Worm (Caenorhabditis elegans): Measurements from ENCODE around the gene W01B6.4.

The W01B6.4 gene

ce11 chrIV:10096881-10097280 is 21.6 kb downstream of the W01B6.4 start, which contains the start of gene dis-3:
dis-3 (plus strand) TSS chrIV:10097202.
- TF ChIP-seq pes-1 (GFP tag; IDR thresholded peaks at IDR 0.05) (no peak), hnd-1 (tag; optimal IDR thresholded peaks at IDR 0.05) (no peak)

ce11 chrIV:10110417-10110816 is 35.2 kb downstream of the W01B6.4 start, which contains the start of gene egl-38:
egl-38 (minus strand) TSS chrIV:10110517.
- TF ChIP-seq tbx-11 (GFP tag; IDR thresholded peaks at IDR 0.05) (no peak), tra-4 (tag; optimal IDR thresholded peaks at IDR 0.05) (no peak), ets-7 (tag; optimal IDR thresholded peaks at IDR 0.05) (no peak), ama-1 (optimal IDR thresholded peaks at IDR 0.05) (no peak), flt-1 (GFP tag; IDR thresholded peaks at IDR 0.05) (no peak), hnd-1 (tag; optimal IDR thresholded peaks at IDR 0.05) (no peak), tbx-37 (GFP tag; conservative IDR thresholded peaks at IDR 0.05) (no peak), hmg-4 (GFP tag; optimal IDR thresholded peaks at IDR 0.05) (no peak), ceh-36 (tag; optimal IDR thresholded peaks at IDR 0.05) (no peak), sea-1 (GFP tag; conservative IDR thresholded peaks at IDR 0.05) (no peak), F13C5.2 (tag; optimal IDR thresholded peaks at IDR 0.05) (no peak), hmbx-1 (tag; optimal IDR thresholded peaks at IDR 0.05) (no peak), scrt-1 (GFP tag; IDR thresholded peaks at IDR 0.05) (no peak), B0310.2 (tag; optimal IDR thresholded peaks at IDR 0.05) (no peak)

ce11 chrIV:10110870-10111269 is 35.6 kb downstream of the W01B6.4 start:
- TF ChIP-seq sea-1 (GFP tag; conservative IDR thresholded peaks at IDR 0.05) (no peak), hmg-4 (GFP tag; optimal IDR thresholded peaks at IDR 0.05) (no peak), F13C5.2 (tag; optimal IDR thresholded peaks at IDR 0.05) (no peak), hmbx-1 (tag; optimal IDR thresholded peaks at IDR 0.05) (no peak), ets-7 (tag; optimal IDR thresholded peaks at IDR 0.05) (no peak), scrt-1 (GFP tag; IDR thresholded peaks at IDR 0.05) (no peak), ama-1 (optimal IDR thresholded peaks at IDR 0.05) (no peak), tbx-37 (GFP tag; conservative IDR thresholded peaks at IDR 0.05) (no peak), aly-1 (tag; optimal IDR thresholded peaks at IDR 0.05) (no peak), pes-1 (GFP tag; IDR thresholded peaks at IDR 0.05) (no peak), ceh-36 (tag; optimal IDR thresholded peaks at IDR 0.05) (no peak), B0310.2 (tag; optimal IDR thresholded peaks at IDR 0.05) (no peak)

ce11 chrIV:10111441-10111840 is 36.2 kb downstream of the W01B6.4 start, which contains the start of gene spch-1:
spch-1 (minus strand) TSS chrIV:10111541.
- TF ChIP-seq hmbx-1 (tag; optimal IDR thresholded peaks at IDR 0.05) = no peak
- TF ChIP-seq sea-1 (GFP tag; conservative IDR thresholded peaks at IDR 0.05) = no peak

ce11 chrIV:10112570-10112969 is 37.3 kb downstream of the W01B6.4 start, which contains the start of gene nsph-3.2:
nsph-3.2 (plus strand) TSS chrIV:10112870.
- TF ChIP-seq tbx-11 (GFP tag; IDR thresholded peaks at IDR 0.05) (no peak), pes-1 (GFP tag; IDR thresholded peaks at IDR 0.05) (no peak), F13C5.2 (tag; optimal IDR thresholded peaks at IDR 0.05) (no peak), ets-7 (tag; optimal IDR thresholded peaks at IDR 0.05) (no peak), hmg-4 (GFP tag; optimal IDR thresholded peaks at IDR 0.05) (no peak), scrt-1 (GFP tag; IDR thresholded peaks at IDR 0.05) (no peak), B0310.2 (tag; optimal IDR thresholded peaks at IDR 0.05) (no peak), ceh-13 (GFP tag; optimal IDR thresholded peaks at IDR 0.05) (no peak), aly-1 (tag; optimal IDR thresholded peaks at IDR 0.05) (no peak), sea-1 (GFP tag; conservative IDR thresholded peaks at IDR 0.05) (no peak), flt-1 (GFP tag; IDR thresholded peaks at IDR 0.05) (no peak), hmbx-1 (tag; optimal IDR thresholded peaks at IDR 0.05) (no peak), tbx-37 (GFP tag; conservative IDR thresholded peaks at IDR 0.05) (no peak), hnd-1 (tag; optimal IDR thresholded peaks at IDR 0.05) (no peak), ceh-36 (tag; optimal IDR thresholded peaks at IDR 0.05) (no peak), ama-1 (optimal IDR thresholded peaks at IDR 0.05) (no peak), tra-4 (tag; optimal IDR thresholded peaks at IDR 0.05) (no peak)

- TF ChIP-seq F13C5.2 (tag; optimal IDR thresholded peaks at IDR 0.05) = no peak
- TF ChIP-seq pes-1 (GFP tag; IDR thresholded peaks at IDR 0.05) = no peak
- TF ChIP-seq sea-1 (GFP tag; conservative IDR thresholded peaks at IDR 0.05) = no peak
- no peak for TF ChIP-seq hmbx-1 (tag; optimal IDR thresholded peaks at IDR 0.05)
- no peak for TF ChIP-seq hmg-4 (GFP tag; optimal IDR thresholded peaks at IDR 0.05)
- no peak for TF ChIP-seq ama-1 (optimal IDR thresholded peaks at IDR 0.05)
Measured at ce11 chrIV:10115142-10115541, 39.9 kb downstream of the W01B6.4 start, which contains the start of gene C04G2.10. C04G2.10 (plus strand) TSS chrIV:10115442.

- TF ChIP-seq scrt-1 (GFP tag; IDR thresholded peaks at IDR 0.05) = no peak
- TF ChIP-seq tra-4 (tag; optimal IDR thresholded peaks at IDR 0.05) = no peak
- TF ChIP-seq hmbx-1 (tag; optimal IDR thresholded peaks at IDR 0.05) = no peak
- no peak for TF ChIP-seq F13C5.2 (tag; optimal IDR thresholded peaks at IDR 0.05)
- no peak for TF ChIP-seq hmg-4 (GFP tag; optimal IDR thresholded peaks at IDR 0.05)
- TF ChIP-seq B0310.2 (tag; optimal IDR thresholded peaks at IDR 0.05) = no peak
- no peak for TF ChIP-seq aly-1 (tag; optimal IDR thresholded peaks at IDR 0.05)
- TF ChIP-seq pes-1 (GFP tag; IDR thresholded peaks at IDR 0.05) = no peak
- no peak for TF ChIP-seq flt-1 (GFP tag; IDR thresholded peaks at IDR 0.05)
- TF ChIP-seq tbx-11 (GFP tag; IDR thresholded peaks at IDR 0.05) = no peak
- TF ChIP-seq ama-1 (optimal IDR thresholded peaks at IDR 0.05) = no peak
Measured at ce11 chrIV:10116765-10117164, 41.5 kb downstream of the W01B6.4 start.

- no peak for TF ChIP-seq ets-7 (tag; optimal IDR thresholded peaks at IDR 0.05)
- no peak for TF ChIP-seq flt-1 (GFP tag; IDR thresholded peaks at IDR 0.05)
- no peak for TF ChIP-seq hmg-4 (GFP tag; optimal IDR thresholded peaks at IDR 0.05)
- no peak for TF ChIP-seq pes-1 (GFP tag; IDR thresholded peaks at IDR 0.05)
- TF ChIP-seq sea-1 (GFP tag; conservative IDR thresholded peaks at IDR 0.05) = no peak
Measured at ce11 chrIV:10122205-10122604, 46.9 kb downstream of the W01B6.4 start, which contains the start of gene irld-21. irld-21 (minus strand) TSS chrIV:10122305.
